Fruit fly (Drosophila melanogaster): Measurements from ENCODE around the gene CG18428.

dm6 chr3R:24065718-24066117, 43.4 kb upstream of the CG18428 start:
- no peak for TF ChIP-seq CG1620 (GFP tag; optimal IDR thresholded peaks at IDR 0.05)
- TF ChIP-seq CG7045 (GFP tag; optimal IDR thresholded peaks at IDR 0.05): no peak
- TF ChIP-seq CG14711 (tag; optimal IDR thresholded peaks at IDR 0.05): no peak
- TF ChIP-seq ovo (GFP tag; optimal IDR thresholded peaks at IDR 0.05): no peak
